Worm (Caenorhabditis elegans) whole organism, L1 larva: Measurements from ENCODE around the gene plpp-1.2.

Experiments
- C04F5.9 ChIP-seq: sonication (generic microtip); optimal IDR thresholded peaks from 2 replicates; lab custom pipeline; 2016; ENCODE audit warnings: missing genetic modification characterization, missing compliant biosample characterization
- Y116A8C.19 ChIP-seq: sonication (generic microtip); optimal IDR thresholded peaks from 2 replicates; lab custom pipeline; 2016; ENCODE audit warnings: missing compliant biosample characterization, missing genetic modification characterization, borderline replicate concordance
- blmp-1 ChIP-seq: fragments of 150-350 bp; optimal IDR thresholded peaks from 2 replicates; lab custom pipeline; 2014; ENCODE audit warnings: missing biosample characterization, missing genetic modification characterization
- ceh-63 ChIP-seq: fragments of 200-800 bp; sonication (Bioruptor generic); optimal IDR thresholded peaks from 2 replicates; lab custom pipeline; 2018; ENCODE audit warnings: mild to moderate bottlenecking, missing genetic modification characterization, missing compliant biosample characterization
- ceh-90 ChIP-seq: sonication (generic microtip); optimal IDR thresholded peaks from 2 replicates; lab custom pipeline; 2016; ENCODE audit warnings: missing genetic modification characterization, missing compliant biosample characterization
- ces-1 ChIP-seq: fragments of 150-350 bp; optimal IDR thresholded peaks from 2 replicates; lab custom pipeline; 2014; ENCODE audit warnings: missing biosample characterization, missing genetic modification reagents, missing genetic modification characterization
- efl-1 ChIP-seq, 4 experiments: fragments of 150-350 bp; optimal IDR thresholded peaks in 3 of 4; peaks in 1 of 4; 1 replicate in 1 of 4; 2 replicates in 3 of 4; lab custom pipeline; 2014; ENCODE audit warnings: missing biosample characterization in 2 of 4, missing genetic modification characterization in 2 of 4, missing genetic modification reagents in 2 of 4
- efl-3 ChIP-seq: fragments of 200-800 bp; sonication (Bioruptor generic); optimal IDR thresholded peaks from 2 replicates; lab custom pipeline; 2018; ENCODE audit warnings: mild to moderate bottlenecking, missing genetic modification characterization, missing compliant biosample characterization
- egl-13 ChIP-seq: sonication (generic microtip); optimal IDR thresholded peaks from 2 replicates; lab custom pipeline; 2016; ENCODE audit warnings: missing genotype, missing genetic modification reagents, missing genetic modification characterization, missing compliant biosample characterization
- elt-2 ChIP-seq: sonication (generic microtip); optimal IDR thresholded peaks from 2 replicates; lab custom pipeline; 2016; ENCODE audit warnings: missing genetic modification characterization, mild to moderate bottlenecking, inconsistent platforms, missing compliant biosample characterization, missing genetic modification reagents
- elt-3 ChIP-seq, 6 experiments: fragments of 150-350 bp in 1 of 6; sonication (generic microtip); optimal IDR thresholded peaks; 2 replicates each; lab custom pipeline; 2017 to 2018; ENCODE audit warnings: missing biosample characterization in 6 of 6, missing genetic modification characterization in 6 of 6, inconsistent platforms in 1 of 6
- ets-5 ChIP-seq: fragments of 200-800 bp; sonication (Bioruptor generic); IDR thresholded peaks from 2 replicates; pipeline ENCODE4 v1.3.6; 2022; ENCODE audit warnings: missing genetic modification characterization, missing compliant biosample characterization
- fkh-10 ChIP-seq: sonication (generic microtip); optimal IDR thresholded peaks from 2 replicates; lab custom pipeline; 2017; ENCODE audit warnings: missing biosample characterization, missing genetic modification reagents, missing genetic modification characterization
- fkh-8 ChIP-seq: sonication (generic microtip); optimal IDR thresholded peaks from 2 replicates; lab custom pipeline; 2016; ENCODE audit warnings: mild to moderate bottlenecking, missing genetic modification characterization, missing compliant biosample characterization
- grh-1 ChIP-seq: fragments of 200-800 bp; sonication (Bioruptor generic); IDR thresholded peaks from 2 replicates; pipeline ENCODE4 v1.3.6; 2022; ENCODE audit warnings: missing genetic modification reagents, missing genetic modification characterization, missing compliant biosample characterization
- lin-13 ChIP-seq: fragments of 150-350 bp; optimal IDR thresholded peaks from 2 replicates; lab custom pipeline; 2014; ENCODE audit warnings: missing biosample characterization, missing genetic modification reagents, missing genetic modification characterization
- lin-14 ChIP-seq: fragments of 200-800 bp; sonication (Bioruptor generic); optimal IDR thresholded peaks from 2 replicates; lab custom pipeline; 2018; ENCODE audit warnings: mild to moderate bottlenecking, missing genetic modification characterization, moderate library complexity, missing compliant biosample characterization
- lin-15B ChIP-seq: fragments of 150-350 bp; sonication (generic microtip); optimal IDR thresholded peaks from 3 replicates; lab custom pipeline; 2014; ENCODE audit warnings: missing biosample characterization, missing genetic modification characterization
- nhr-11 ChIP-seq: fragments of 150-350 bp; optimal IDR thresholded peaks from 2 replicates; lab custom pipeline; 2014; ENCODE audit warnings: missing biosample characterization, missing genetic modification characterization
- nhr-19 ChIP-seq: fragments of 200-800 bp; sonication (Bioruptor generic); conservative IDR thresholded peaks from 2 replicates; pipeline ENCODE4 v1.3.6; 2022; ENCODE audit warnings: missing genetic modification characterization, missing compliant biosample characterization
- nhr-20 ChIP-seq: sonication (generic microtip); optimal IDR thresholded peaks from 2 replicates; lab custom pipeline; 2016; ENCODE audit warnings: mild to moderate bottlenecking, missing genetic modification characterization, missing compliant biosample characterization
- nhr-237 ChIP-seq: fragments of 150-350 bp; optimal IDR thresholded peaks from 2 replicates; lab custom pipeline; 2014; ENCODE audit warnings: missing biosample characterization, missing genetic modification characterization
- nhr-28 ChIP-seq: fragments of 150-350 bp; optimal IDR thresholded peaks from 2 replicates; lab custom pipeline; 2014; ENCODE audit warnings: missing biosample characterization, missing genetic modification characterization
- nhr-71 ChIP-seq: sonication (generic microtip); optimal IDR thresholded peaks from 2 replicates; lab custom pipeline; 2016; ENCODE audit warnings: mild to moderate bottlenecking, missing genetic modification characterization, moderate library complexity, missing compliant biosample characterization
- nhr-84 ChIP-seq: sonication (generic microtip); optimal IDR thresholded peaks from 2 replicates; lab custom pipeline; 2017; ENCODE audit warnings: missing biosample characterization, missing genetic modification characterization
- nhr-85 ChIP-seq: sonication (generic microtip); peaks from one replicate; lab custom pipeline; 2016; ENCODE audit warnings: missing genetic modification characterization, inconsistent platforms, missing compliant biosample characterization
- pqm-1 ChIP-seq: sonication (generic microtip); optimal IDR thresholded peaks from 3 replicates; lab custom pipeline; 2017; ENCODE audit warnings: missing biosample characterization, missing genetic modification characterization
- snpc-4 ChIP-seq: fragments of 150-350 bp; optimal IDR thresholded peaks from 2 replicates; lab custom pipeline; 2014; ENCODE audit warnings: missing biosample characterization, missing genetic modification characterization
- sox-4 ChIP-seq: sonication (generic microtip); optimal IDR thresholded peaks from 2 replicates; lab custom pipeline; 2016; ENCODE audit warnings: missing genetic modification characterization, missing compliant biosample characterization
- sptf-1 ChIP-seq: fragments of 150-350 bp; optimal IDR thresholded peaks from 2 replicates; lab custom pipeline; 2014; ENCODE audit warnings: missing biosample characterization, missing genetic modification characterization
- swsn-7 ChIP-seq: sonication (generic microtip); optimal IDR thresholded peaks from 2 replicates; lab custom pipeline; 2016; ENCODE audit warnings: missing genetic modification characterization, missing compliant biosample characterization
- tlp-1 ChIP-seq: fragments of 150-350 bp; optimal IDR thresholded peaks from 2 replicates; lab custom pipeline; 2014; ENCODE audit warnings: missing biosample characterization, missing genetic modification characterization
- unc-130 ChIP-seq: fragments of 150-350 bp; optimal IDR thresholded peaks from 2 replicates; lab custom pipeline; 2017; ENCODE audit warnings: missing biosample characterization, missing genetic modification characterization, inconsistent platforms
- unc-98 ChIP-seq: fragments of 200-800 bp; sonication (Bioruptor generic); IDR thresholded peaks from 2 replicates; pipeline ENCODE4 v1.3.6; 2022; ENCODE audit warnings: missing genetic modification characterization, missing compliant biosample characterization
- vab-15 ChIP-seq: sonication (generic microtip); optimal IDR thresholded peaks from 2 replicates; lab custom pipeline; 2017; ENCODE audit warnings: missing genotype, mild to moderate bottlenecking, missing genetic modification characterization, missing compliant biosample characterization
- zag-1 ChIP-seq: fragments of 150-350 bp; optimal IDR thresholded peaks from 2 replicates; lab custom pipeline; 2014; ENCODE audit warnings: missing biosample characterization, missing genetic modification characterization
- zip-4 ChIP-seq: fragments of 200-800 bp; sonication (Bioruptor generic); optimal IDR thresholded peaks from 2 replicates; lab custom pipeline; 2018; ENCODE audit warnings: mild to moderate bottlenecking, missing genetic modification characterization, moderate library complexity, missing compliant biosample characterization

Gene plpp-1.2

ce11 chrII:6520103-6520502 lies 34.8 kb downstream of the plpp-1.2 start:
- no peak for TF ChIP-seq efl-1 (optimal IDR thresholded peaks at IDR 0.05; lab: Kevin White, UChicago)
- peak in 1 of 2 experiments; percentile 87 for TF ChIP-seq efl-1 (GFP tag; optimal IDR thresholded peaks at IDR 0.05 in 1 of 2; lab: Kevin White, UChicago)
- peak; percentile 57 for TF ChIP-seq elt-2 (tag; lab: Kevin White, UChicago)
- TF ChIP-seq pqm-1: peak; percentile 45
- no peak for TF ChIP-seq sptf-1 (tag; lab: Kevin White, UChicago)
- no peak for TF ChIP-seq nhr-11 (tag; lab: Kevin White, UChicago)
- peak; percentile 40 for TF ChIP-seq blmp-1 (tag; lab: Kevin White, UChicago)
- TF ChIP-seq, all 84 proteins: peak for 4

ce11 chrII:6521316-6521715 lies 36.0 kb downstream of the plpp-1.2 start, which contains the start of gene toe-2:
Gene toe-2 (minus strand): TSS chrII:6521385.
- TF ChIP-seq grh-1 (GFP tag; lab: Robert Waterston, UW) (no peak), ets-5 (GFP tag; lab: Robert Waterston, UW) (no peak), snpc-4 (tag; lab: Kevin White, UChicago) (no peak), C04F5.9 (no peak), nhr-28 (tag; lab: Kevin White, UChicago) (no peak)

- no peak for TF ChIP-seq ceh-90 (tag; lab: Kevin White, UChicago)
- peak; percentile 13 for TF ChIP-seq nhr-20 (tag; lab: Kevin White, UChicago)
- TF ChIP-seq unc-98 (GFP tag; lab: Robert Waterston, UW): no peak
- no peak for TF ChIP-seq efl-1 (optimal IDR thresholded peaks at IDR 0.05; lab: Kevin White, UChicago)
- TF ChIP-seq efl-1 (GFP tag; optimal IDR thresholded peaks at IDR 0.05 in 1 of 2; lab: Kevin White, UChicago): peak in 1 of 2 experiments; percentile 64
- peak in 3 of 6 experiments; percentile 4 to 60 (median 11) for TF ChIP-seq elt-3 (tag; optimal IDR thresholded peaks at IDR 0.05; lab: Kevin White, UChicago)
- peak; percentile 62 for TF ChIP-seq lin-14 (GFP tag; lab: Kevin White, UChicago)
- TF ChIP-seq nhr-85 (tag; lab: Kevin White, UChicago): peak; percentile 82
- TF ChIP-seq blmp-1 (tag; lab: Kevin White, UChicago): peak; percentile 47
These were observed 37.5 kb downstream of the plpp-1.2 start for ce11 chrII:6522622-6523254.

- no peak for TF ChIP-seq sox-4 (tag; lab: Kevin White, UChicago)
- no peak for TF ChIP-seq Y116A8C.19 (tag; lab: Kevin White, UChicago)
- no peak for TF ChIP-seq zag-1 (tag; lab: Kevin White, UChicago)
- no peak for TF ChIP-seq fkh-8
- TF ChIP-seq egl-13 (tag; lab: Kevin White, UChicago): no peak
- no peak for TF ChIP-seq efl-3 (GFP tag; lab: Kevin White, UChicago)
These were observed 38.7 kb downstream of the plpp-1.2 start for ce11 chrII:6523940-6524339.

ce11 chrII:6524501-6524977 lies 39.3 kb downstream of the plpp-1.2 start, which contains the start of gene C56E6.2:
Gene C56E6.2 (plus strand): TSS chrII:6524927.
- TF ChIP-seq vab-15 (tag; lab: Kevin White, UChicago): no peak
- TF ChIP-seq zag-1 (tag; lab: Kevin White, UChicago): no peak
- peak; percentile 2 for TF ChIP-seq elt-2 (tag; lab: Kevin White, UChicago)
- TF ChIP-seq, all 84 proteins: peak for 1

- TF ChIP-seq unc-98 (GFP tag; lab: Robert Waterston, UW) (no peak), efl-1 (optimal IDR thresholded peaks at IDR 0.05; lab: Kevin White, UChicago) (no peak), efl-1 (GFP tag; optimal IDR thresholded peaks at IDR 0.05 in 1 of 2; lab: Kevin White, UChicago) (peak in 1 of 2 experiments; percentile 56)
These were observed 40.9 kb downstream of the plpp-1.2 start for ce11 chrII:6526136-6526684.

- TF ChIP-seq pqm-1 (no peak), nhr-84 (tag; lab: Kevin White, UChicago) (no peak), nhr-19 (GFP tag; lab: Robert Waterston, UW) (no peak), fkh-10 (no peak), zip-4 (GFP tag; lab: Kevin White, UChicago) (no peak), lin-15B (tag; lab: Kevin White, UChicago) (no peak), unc-130 (no peak), ceh-63 (GFP tag; lab: Kevin White, UChicago) (no peak), efl-1 (optimal IDR thresholded peaks at IDR 0.05; lab: Kevin White, UChicago) (no peak), efl-1 (GFP tag; optimal IDR thresholded peaks at IDR 0.05 in 1 of 2; lab: Kevin White, UChicago) (no peak), swsn-7 (tag; lab: Kevin White, UChicago) (no peak), ces-1 (GFP tag; lab: Kevin White, UChicago) (no peak), lin-13 (GFP tag; lab: Kevin White, UChicago) (no peak), tlp-1 (tag; lab: Kevin White, UChicago) (no peak), sptf-1 (tag; lab: Kevin White, UChicago) (no peak), nhr-71 (no peak), nhr-237 (tag; lab: Kevin White, UChicago) (no peak), sox-4 (tag; lab: Kevin White, UChicago) (no peak)
These were observed 43.4 kb downstream of the plpp-1.2 start, which contains the start of gene C56E6.4 for ce11 chrII:6528629-6529028. Gene C56E6.4 (minus strand): TSS chrII:6528729.
